Worm (Caenorhabditis elegans) whole organism, young adult: ENCODE results near the gene rhgf-2.

Experiments used
- B0261.1 ChIP-seq: sonication (generic microtip); optimal IDR thresholded peaks from 2 replicates; lab custom pipeline; 2016; ENCODE audit warnings: mild to moderate bottlenecking, missing genetic modification characterization, moderate library complexity, missing compliant biosample characterization
- F10E7.11 ChIP-seq: sonication (generic microtip); optimal IDR thresholded peaks from 2 replicates; lab custom pipeline; 2017; ENCODE audit warnings: mild to moderate bottlenecking, missing genetic modification characterization, moderate library complexity, missing compliant biosample characterization
- F49E8.2 ChIP-seq: sonication (generic microtip); optimal IDR thresholded peaks from 3 replicates; lab custom pipeline; 2017; ENCODE audit warnings: missing genetic modification characterization, mild to moderate bottlenecking, missing compliant biosample characterization, antibody characterized with exemption, moderate library complexity; ENCODE audit not compliant: insufficient read depth
- F57A8.1 ChIP-seq: fragments of 200-800 bp; sonication (Bioruptor generic); optimal IDR thresholded peaks from 2 replicates; lab custom pipeline; 2018; ENCODE audit warnings: mild to moderate bottlenecking, missing genetic modification characterization, moderate library complexity, missing compliant biosample characterization
- K11D2.4 ChIP-seq: fragments of 200-800 bp; sonication (Bioruptor generic); IDR thresholded peaks from 2 replicates; pipeline ENCODE4 v1.3.6; 2022; ENCODE audit warnings: missing genetic modification reagents, missing genetic modification characterization, missing compliant biosample characterization
- Y53G8AR.9 ChIP-seq: fragments of 200-800 bp; sonication (Bioruptor generic); conservative IDR thresholded peaks from 2 replicates; pipeline ENCODE4 v1.3.6; 2022; ENCODE audit warnings: missing genetic modification reagents, missing genetic modification characterization, missing compliant biosample characterization
- Y67H2A.10 ChIP-seq: fragments of 200-800 bp; sonication (Bioruptor generic); conservative IDR thresholded peaks from 2 replicates; pipeline ENCODE4 v1.3.6; 2022; ENCODE audit warnings: missing genetic modification reagents, missing genetic modification characterization, missing compliant biosample characterization
- Y95B8A.8 ChIP-seq: fragments of 200-800 bp; sonication (Bioruptor generic); IDR thresholded peaks from 2 replicates; pipeline ENCODE4 v1.3.6; 2022; ENCODE audit warnings: missing genetic modification reagents, missing genetic modification characterization, missing compliant biosample characterization
- atf-7 ChIP-seq: sonication (generic microtip); optimal IDR thresholded peaks from 2 replicates; lab custom pipeline; 2017; ENCODE audit warnings: mild to moderate bottlenecking, missing genetic modification characterization, missing compliant biosample characterization
- bed-1 ChIP-seq: fragments of 200-800 bp; sonication (Bioruptor generic); IDR thresholded peaks from 2 replicates; pipeline ENCODE4 v1.3.6; 2022; ENCODE audit warnings: missing genetic modification reagents, missing genetic modification characterization, missing compliant biosample characterization
- ceh-27 ChIP-seq: fragments of 200-800 bp; sonication (Bioruptor generic); optimal IDR thresholded peaks from 2 replicates; lab custom pipeline; 2018; ENCODE audit warnings: mild to moderate bottlenecking, missing genetic modification characterization, moderate library complexity, missing compliant biosample characterization
- ceh-91 ChIP-seq: fragments of 200-800 bp; sonication (Bioruptor generic); IDR thresholded peaks from 2 replicates; pipeline ENCODE4 v1.3.6; 2022; ENCODE audit warnings: missing genetic modification reagents, missing genetic modification characterization, missing compliant biosample characterization
- chd-7 ChIP-seq: sonication (generic microtip); optimal IDR thresholded peaks from 2 replicates; lab custom pipeline; 2016; ENCODE audit warnings: mild to moderate bottlenecking, missing genetic modification characterization, moderate library complexity, missing compliant biosample characterization
- dox-1 ChIP-seq: fragments of 200-800 bp; sonication (Bioruptor generic); IDR thresholded peaks from 2 replicates; pipeline ENCODE4 v1.3.6; 2022; ENCODE audit warnings: missing genetic modification reagents, missing genetic modification characterization, missing compliant biosample characterization
- dpff-1 ChIP-seq: sonication (generic microtip); optimal IDR thresholded peaks from 2 replicates; lab custom pipeline; 2017; ENCODE audit warnings: mild to moderate bottlenecking, missing genetic modification characterization, missing compliant biosample characterization
- hlh-12 ChIP-seq: sonication (generic microtip); optimal IDR thresholded peaks from 2 replicates; lab custom pipeline; 2016; ENCODE audit warnings: missing genetic modification characterization, missing compliant biosample characterization
- hsf-1 ChIP-seq: fragments of 200-800 bp; sonication (Bioruptor generic); IDR thresholded peaks from 2 replicates; pipeline ENCODE4 v1.3.6; 2022; ENCODE audit warnings: missing genetic modification reagents, missing genetic modification characterization, missing compliant biosample characterization
- lin-54 ChIP-seq: fragments of 200-800 bp; sonication (Bioruptor generic); optimal IDR thresholded peaks from 2 replicates; lab custom pipeline; 2018; ENCODE audit warnings: mild to moderate bottlenecking, missing genetic modification characterization, missing compliant biosample characterization
- lir-1 ChIP-seq: fragments of 200-800 bp; sonication (Bioruptor generic); conservative IDR thresholded peaks from 2 replicates; pipeline ENCODE4 v1.3.6; 2022; ENCODE audit warnings: missing genetic modification reagents, missing genetic modification characterization, missing compliant biosample characterization
- lsl-1 ChIP-seq: fragments of 200-800 bp; sonication (Bioruptor generic); optimal IDR thresholded peaks from 2 replicates; lab custom pipeline; 2018; ENCODE audit warnings: mild to moderate bottlenecking, missing genetic modification characterization, moderate library complexity, missing compliant biosample characterization
- mel-28 ChIP-seq: sonication (generic microtip); optimal IDR thresholded peaks from 2 replicates; lab custom pipeline; 2016; ENCODE audit warnings: borderline replicate concordance, mild to moderate bottlenecking, missing genetic modification characterization, missing compliant biosample characterization
- nfyb-1 ChIP-seq: fragments of 200-800 bp; sonication (Bioruptor generic); IDR thresholded peaks from 2 replicates; pipeline ENCODE4 v1.3.6; 2022; ENCODE audit warnings: missing genetic modification reagents, missing genetic modification characterization, missing compliant biosample characterization
- nhr-120 ChIP-seq: fragments of 200-800 bp; sonication (Bioruptor generic); IDR thresholded peaks from 2 replicates; pipeline ENCODE4 v1.3.6; 2022; ENCODE audit warnings: missing genetic modification characterization, missing compliant biosample characterization
- nhr-27 ChIP-seq: fragments of 200-800 bp; sonication (Bioruptor generic); optimal IDR thresholded peaks from 2 replicates; lab custom pipeline; 2018; ENCODE audit warnings: mild to moderate bottlenecking, missing genetic modification characterization, moderate library complexity, missing compliant biosample characterization
- nhr-80 ChIP-seq: sonication (generic microtip); optimal IDR thresholded peaks from 2 replicates; lab custom pipeline; 2016; ENCODE audit warnings: missing genetic modification characterization, missing compliant biosample characterization
- nhr-90 ChIP-seq: sonication (generic microtip); optimal IDR thresholded peaks from 2 replicates; lab custom pipeline; 2016; ENCODE audit warnings: missing genotype, mild to moderate bottlenecking, missing genetic modification characterization, missing compliant biosample characterization
- rcor-1 ChIP-seq: fragments of 200-800 bp; sonication (Bioruptor generic); IDR thresholded peaks from 2 replicates; pipeline ENCODE4 v1.3.6; 2022; ENCODE audit warnings: missing genetic modification reagents, missing genetic modification characterization, missing compliant biosample characterization
- rec-8 ChIP-seq, 2 experiments: sonication (generic microtip); optimal IDR thresholded peaks; 2 replicates each; lab custom pipeline; 2016; ENCODE audit warnings: mild to moderate bottlenecking in 2 of 2, missing genetic modification characterization in 2 of 2, missing genetic modification reagents in 2 of 2, missing genotype in 2 of 2, missing biosample characterization in 1 of 2, missing compliant biosample characterization in 1 of 2, moderate library complexity in 1 of 2
- snpc-1.1 ChIP-seq: sonication (generic microtip); optimal IDR thresholded peaks from 2 replicates; lab custom pipeline; 2017; ENCODE audit warnings: missing genetic modification characterization, mild to moderate bottlenecking, missing compliant biosample characterization, antibody characterized with exemption, moderate library complexity, missing genotype, missing genetic modification reagents; ENCODE audit not compliant: insufficient read depth
- snpc-1.3 ChIP-seq: sonication (generic microtip); optimal IDR thresholded peaks from 2 replicates; lab custom pipeline; 2017; ENCODE audit warnings: missing genetic modification characterization, mild to moderate bottlenecking, missing compliant biosample characterization, antibody characterized with exemption, moderate library complexity, missing genotype, missing genetic modification reagents; ENCODE audit not compliant: insufficient read depth
- somi-1 ChIP-seq: fragments of 200-800 bp; sonication (Bioruptor generic); optimal IDR thresholded peaks from 2 replicates; lab custom pipeline; 2018; ENCODE audit warnings: mild to moderate bottlenecking, missing genetic modification characterization, missing compliant biosample characterization
- tbx-9 ChIP-seq: sonication (generic microtip); optimal IDR thresholded peaks from 2 replicates; lab custom pipeline; 2016; ENCODE audit warnings: borderline replicate concordance, missing genetic modification characterization, inconsistent platforms, missing compliant biosample characterization
- tlf-1 ChIP-seq: fragments of 200-800 bp; sonication (Bioruptor generic); optimal IDR thresholded peaks from 2 replicates; lab custom pipeline; 2018; ENCODE audit warnings: mild to moderate bottlenecking, missing genetic modification characterization, missing compliant biosample characterization
- ztf-22 ChIP-seq: fragments of 200-800 bp; sonication (Bioruptor generic); optimal IDR thresholded peaks from 2 replicates; lab custom pipeline; 2018; ENCODE audit warnings: mild to moderate bottlenecking, missing genetic modification characterization, moderate library complexity, missing compliant biosample characterization

rhgf-2 gene

DNA sequence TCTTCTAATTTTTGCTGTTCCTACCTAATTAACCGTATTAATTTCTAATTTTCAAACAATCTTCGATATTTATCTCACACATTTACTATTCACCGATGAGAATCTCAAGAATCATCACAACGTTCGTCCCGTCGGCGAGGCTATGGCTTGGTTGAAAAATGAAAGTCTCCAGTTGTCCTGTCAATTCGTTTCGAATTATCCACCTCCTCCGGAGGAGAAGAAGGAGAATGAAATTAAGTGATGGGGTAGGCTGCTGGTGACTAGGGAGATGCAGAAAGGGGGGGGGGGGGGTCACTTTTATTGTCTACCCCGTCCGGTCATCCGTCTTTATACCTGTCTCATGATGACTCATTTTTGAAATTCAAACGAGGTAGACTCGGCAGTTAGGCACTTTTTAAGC, 52.3 kb downstream of the rhgf-2 start:
- no peak for TF ChIP-seq lsl-1 (GFP tag; lab: Kevin White, UChicago)
- no peak for TF ChIP-seq nhr-27 (tag; lab: Kevin White, UChicago)
- TF ChIP-seq F57A8.1, result no peak
- TF ChIP-seq nhr-90 (tag; lab: Kevin White, UChicago), result no peak
- no peak for TF ChIP-seq ceh-91 (GFP tag; lab: Robert Waterston, UW)
- TF ChIP-seq nfyb-1 (GFP tag; lab: Robert Waterston, UW), result no peak
- TF ChIP-seq lir-1 (GFP tag; lab: Robert Waterston, UW), result no peak
- no peak for TF ChIP-seq Y95B8A.8 (GFP tag; lab: Robert Waterston, UW)
- no peak for TF ChIP-seq dpff-1 (tag; lab: Kevin White, UChicago)
- no peak for TF ChIP-seq rcor-1

DNA sequence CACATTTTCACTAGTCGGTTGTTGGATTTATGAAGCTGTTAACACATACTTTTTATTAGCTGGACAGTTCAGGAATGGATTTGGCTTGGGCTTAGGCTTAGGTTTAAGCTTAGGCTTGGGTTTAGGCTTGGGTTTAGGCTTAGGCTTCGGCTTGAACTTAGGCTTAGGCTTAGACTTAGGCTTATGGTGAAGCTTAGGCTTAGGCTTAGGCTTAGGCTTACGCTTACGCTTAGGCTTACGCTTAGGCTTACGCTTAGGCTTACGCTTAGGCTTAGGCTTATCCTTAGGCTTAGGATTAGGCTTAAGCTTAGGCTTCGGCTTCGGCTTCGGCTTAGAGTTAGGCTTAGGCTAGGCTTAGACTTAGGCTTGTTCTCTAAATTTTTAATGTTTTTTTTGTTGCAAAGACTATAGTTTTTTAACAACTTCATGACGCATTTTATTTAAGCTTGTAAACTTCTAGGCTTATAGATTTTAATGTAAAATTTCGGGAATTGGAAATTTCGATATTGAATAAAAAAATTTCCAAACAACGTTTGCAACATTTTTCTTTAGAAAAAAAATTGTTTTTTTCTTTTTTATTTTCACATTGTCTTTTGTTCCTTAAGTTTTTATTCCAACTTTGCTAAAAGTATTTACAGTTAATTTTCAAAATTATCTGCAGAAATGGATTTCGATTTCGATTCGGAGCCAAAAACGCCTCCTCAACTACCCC, 54.7 kb downstream of the rhgf-2 start, which contains the start of gene R03H10.2:
TSS of gene R03H10.2 (plus strand) at position 662 of the 712 bp plus-strand sequence.
- no peak for TF ChIP-seq ceh-27
- no peak for TF ChIP-seq B0261.1 (tag; lab: Kevin White, UChicago)
- no peak for TF ChIP-seq nfyb-1 (GFP tag; lab: Robert Waterston, UW)
- TF ChIP-seq ztf-22 (GFP tag; lab: Kevin White, UChicago), result no peak
- no peak for TF ChIP-seq snpc-1.1 (tag; lab: Kevin White, UChicago)
- no peak for TF ChIP-seq Y53G8AR.9 (GFP tag; lab: Robert Waterston, UW)
- no peak for TF ChIP-seq somi-1
- TF ChIP-seq F10E7.11 (tag; lab: Kevin White, UChicago), result no peak
- TF ChIP-seq hsf-1 (GFP tag; lab: Robert Waterston, UW), result no peak
- TF ChIP-seq hlh-12 (tag; lab: Kevin White, UChicago), result no peak
- no peak for TF ChIP-seq K11D2.4 (GFP tag; lab: Robert Waterston, UW)
- TF ChIP-seq F49E8.2 (tag; lab: Kevin White, UChicago), result no peak
- no peak for TF ChIP-seq chd-7 (tag; lab: Kevin White, UChicago)
- TF ChIP-seq mel-28 (tag; lab: Kevin White, UChicago), result no peak
- no peak for TF ChIP-seq nhr-80 (tag; lab: Kevin White, UChicago)
- no peak for TF ChIP-seq nhr-120

DNA sequence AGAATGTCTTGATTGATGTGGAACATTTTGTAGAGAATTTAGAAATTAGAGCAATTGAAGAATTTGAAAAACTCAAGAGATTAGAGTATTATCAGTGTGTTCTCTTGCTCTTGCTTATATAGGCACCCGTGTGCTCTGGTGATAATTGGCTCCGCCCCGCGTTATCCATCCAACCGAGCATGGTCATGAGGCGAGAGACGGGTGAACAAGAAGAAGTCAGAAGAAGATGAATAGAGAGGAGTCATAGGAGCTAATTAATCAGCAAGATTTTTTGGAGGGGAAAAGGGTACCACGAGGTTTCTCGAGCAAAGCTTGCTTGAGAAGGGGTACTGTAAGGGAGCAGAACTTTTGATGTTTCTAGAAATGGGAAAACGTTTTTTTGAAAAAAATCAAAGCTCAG, 57.2 kb downstream of the rhgf-2 start:
- TF ChIP-seq Y67H2A.10 (GFP tag; lab: Robert Waterston, UW) (no peak), atf-7 (no peak), snpc-1.1 (tag; lab: Kevin White, UChicago) (no peak), tbx-9 (tag; lab: Kevin White, UChicago) (no peak), dox-1 (GFP tag; lab: Robert Waterston, UW) (no peak), F10E7.11 (tag; lab: Kevin White, UChicago) (no peak), rec-8 (tag; optimal IDR thresholded peaks at IDR 0.05; lab: Kevin White, UChicago) (no peak), bed-1 (GFP tag; lab: Robert Waterston, UW) (no peak), lin-54 (no peak), tlf-1 (no peak), snpc-1.3 (tag; lab: Kevin White, UChicago) (no peak)
